Worm (Caenorhabditis elegans) whole organism, early embryonic: ENCODE measurements around the gene gsp-2.

Source experiments
- B0310.2 ChIP-seq: sonication (generic microtip); optimal IDR thresholded peaks from 2 replicates; lab custom pipeline; 2016; ENCODE audit warnings: mild to moderate bottlenecking, missing genetic modification characterization, missing compliant biosample characterization
- F13C5.2 ChIP-seq: sonication (generic microtip); optimal IDR thresholded peaks from 2 replicates; lab custom pipeline; 2017; ENCODE audit warnings: mild to moderate bottlenecking, missing genetic modification characterization, inconsistent platforms, missing compliant biosample characterization
- aly-1 ChIP-seq: sonication (generic microtip); optimal IDR thresholded peaks from 2 replicates; lab custom pipeline; 2016; ENCODE audit warnings: missing genetic modification characterization, missing compliant biosample characterization
- ama-1 ChIP-seq: fragments of 150-350 bp; optimal IDR thresholded peaks from 2 replicates; lab custom pipeline; 2014
- ceh-13 ChIP-seq: fragments of 200-800 bp; sonication (Bioruptor generic); optimal IDR thresholded peaks from 2 replicates; lab custom pipeline; 2018; ENCODE audit warnings: mild to moderate bottlenecking, missing genetic modification characterization, missing compliant biosample characterization
- ceh-36 ChIP-seq: sonication (generic microtip); optimal IDR thresholded peaks from 2 replicates; lab custom pipeline; 2016; ENCODE audit warnings: missing genetic modification characterization, inconsistent platforms, missing compliant biosample characterization
- ets-7 ChIP-seq: sonication (generic microtip); optimal IDR thresholded peaks from 2 replicates; lab custom pipeline; 2016; ENCODE audit warnings: missing genotype, missing genetic modification characterization, missing compliant biosample characterization
- flt-1 ChIP-seq: fragments of 200-800 bp; sonication (Bioruptor generic); IDR thresholded peaks from 2 replicates; pipeline ENCODE4 v1.3.6; 2022; ENCODE audit warnings: missing genetic modification characterization, missing compliant biosample characterization
- hmbx-1 ChIP-seq: sonication (generic microtip); optimal IDR thresholded peaks from 2 replicates; lab custom pipeline; 2016; ENCODE audit warnings: mild to moderate bottlenecking, missing genetic modification characterization, missing compliant biosample characterization
- hmg-4 ChIP-seq: fragments of 200-800 bp; sonication (Bioruptor generic); optimal IDR thresholded peaks from 2 replicates; lab custom pipeline; 2018; ENCODE audit warnings: mild to moderate bottlenecking, missing genetic modification characterization, missing compliant biosample characterization
- hnd-1 ChIP-seq: sonication (generic microtip); optimal IDR thresholded peaks from 2 replicates; lab custom pipeline; 2016; ENCODE audit warnings: missing genetic modification characterization, missing compliant biosample characterization
- pes-1 ChIP-seq: fragments of 200-800 bp; sonication (Bioruptor generic); IDR thresholded peaks from 2 replicates; pipeline ENCODE4 v1.3.6; 2022; ENCODE audit warnings: missing genetic modification reagents, missing genetic modification characterization, missing compliant biosample characterization
- scrt-1 ChIP-seq: fragments of 200-800 bp; sonication (Bioruptor generic); IDR thresholded peaks from 2 replicates; pipeline ENCODE4 v1.3.6; 2022; ENCODE audit warnings: missing genetic modification characterization, missing compliant biosample characterization
- sea-1 ChIP-seq: fragments of 200-800 bp; sonication (Bioruptor generic); conservative IDR thresholded peaks from 2 replicates; pipeline ENCODE4 v1.3.6; 2022; ENCODE audit warnings: missing genetic modification characterization, missing compliant biosample characterization
- tbx-11 ChIP-seq: fragments of 200-800 bp; sonication (Bioruptor generic); IDR thresholded peaks from 2 replicates; pipeline ENCODE4 v1.3.6; 2022; ENCODE audit warnings: missing genetic modification characterization, missing compliant biosample characterization
- tbx-37 ChIP-seq: fragments of 200-800 bp; sonication (Bioruptor generic); conservative IDR thresholded peaks from 2 replicates; pipeline ENCODE4 v1.3.6; 2022; ENCODE audit warnings: missing genetic modification reagents, missing genetic modification characterization, missing compliant biosample characterization
- tra-4 ChIP-seq: sonication (generic microtip); optimal IDR thresholded peaks from 2 replicates; lab custom pipeline; 2017; ENCODE audit warnings: missing genetic modification characterization, missing compliant biosample characterization

The gsp-2 gene

ce11 chrIII:7376143-7376802, 39.9 kb downstream of the gsp-2 start:
- TF ChIP-seq ceh-13 (GFP tag; lab: Kevin White, UChicago) (no peak), hmg-4 (GFP tag; lab: Kevin White, UChicago) (peak; percentile 86)

- TF ChIP-seq tbx-11 (GFP tag; lab: Robert Waterston, UW), result no peak
- TF ChIP-seq hmbx-1 (tag; lab: Kevin White, UChicago), result no peak
- no peak for TF ChIP-seq aly-1 (tag; lab: Kevin White, UChicago)
- no peak for TF ChIP-seq ets-7 (tag; lab: Kevin White, UChicago)
- no peak for TF ChIP-seq ceh-13 (GFP tag; lab: Kevin White, UChicago)
- peak; percentile 15 for TF ChIP-seq hmg-4 (GFP tag; lab: Kevin White, UChicago)
- TF ChIP-seq flt-1 (GFP tag; lab: Robert Waterston, UW), result no peak
- no peak for TF ChIP-seq tra-4 (tag; lab: Kevin White, UChicago)
Measured at ce11 chrIII:7378522-7378921, 42.1 kb downstream of the gsp-2 start.

ce11 chrIII:7378945-7379344, 42.6 kb downstream of the gsp-2 start, which contains the start of gene T20B12.7:
Gene T20B12.7 (minus strand): TSS chrIII:7379045.
- TF ChIP-seq hmbx-1 (tag; lab: Kevin White, UChicago) (no peak), tbx-37 (no peak), hmg-4 (GFP tag; lab: Kevin White, UChicago) (no peak), pes-1 (no peak), scrt-1 (GFP tag; lab: Robert Waterston, UW) (no peak), ama-1 (lab: Kevin White, UChicago) (no peak), ets-7 (tag; lab: Kevin White, UChicago) (no peak), ceh-13 (GFP tag; lab: Kevin White, UChicago) (no peak), tbx-11 (GFP tag; lab: Robert Waterston, UW) (no peak), F13C5.2 (no peak), B0310.2 (no peak), tra-4 (tag; lab: Kevin White, UChicago) (no peak), flt-1 (GFP tag; lab: Robert Waterston, UW) (no peak), sea-1 (no peak), hnd-1 (no peak), aly-1 (tag; lab: Kevin White, UChicago) (no peak)

ce11 chrIII:7380120-7380519, 43.7 kb downstream of the gsp-2 start:
- TF ChIP-seq ets-7 (tag; lab: Kevin White, UChicago), result no peak
- no peak for TF ChIP-seq hnd-1
- no peak for TF ChIP-seq flt-1 (GFP tag; lab: Robert Waterston, UW)
- no peak for TF ChIP-seq B0310.2
- TF ChIP-seq aly-1 (tag; lab: Kevin White, UChicago), result no peak
- TF ChIP-seq scrt-1 (GFP tag; lab: Robert Waterston, UW), result no peak
- no peak for TF ChIP-seq tbx-11 (GFP tag; lab: Robert Waterston, UW)
- no peak for TF ChIP-seq ceh-13 (GFP tag; lab: Kevin White, UChicago)
- no peak for TF ChIP-seq tra-4 (tag; lab: Kevin White, UChicago)
- no peak for TF ChIP-seq tbx-37
- no peak for TF ChIP-seq hmg-4 (GFP tag; lab: Kevin White, UChicago)
- TF ChIP-seq F13C5.2, result no peak
- TF ChIP-seq ceh-36, result no peak
- no peak for TF ChIP-seq hmbx-1 (tag; lab: Kevin White, UChicago)
- TF ChIP-seq sea-1, result no peak
- no peak for TF ChIP-seq pes-1
- TF ChIP-seq ama-1 (lab: Kevin White, UChicago), result no peak

ce11 chrIII:7381546-7382171, 45.3 kb downstream of the gsp-2 start, which contains the start of the genes hmg-4 and T20B12.3:
Gene hmg-4 (minus strand): TSS chrIII:7381596.
Gene T20B12.3 (plus strand): TSS chrIII:7382115.
- TF ChIP-seq ceh-13 (GFP tag; lab: Kevin White, UChicago), result no peak
- TF ChIP-seq hnd-1, result no peak
- TF ChIP-seq hmg-4 (GFP tag; lab: Kevin White, UChicago), result no peak
- no peak for TF ChIP-seq hmbx-1 (tag; lab: Kevin White, UChicago)
- no peak for TF ChIP-seq tra-4 (tag; lab: Kevin White, UChicago)
- no peak for TF ChIP-seq ama-1 (lab: Kevin White, UChicago)
- no peak for TF ChIP-seq pes-1
- TF ChIP-seq tbx-11 (GFP tag; lab: Robert Waterston, UW), result no peak
- TF ChIP-seq F13C5.2, result peak; percentile 18

ce11 chrIII:7383733-7384132, 47.3 kb downstream of the gsp-2 start, which contains the start of gene tbp-1:
Gene tbp-1 (plus strand): TSS chrIII:7384033.
- TF ChIP-seq ceh-36, result no peak
- no peak for TF ChIP-seq hmg-4 (GFP tag; lab: Kevin White, UChicago)
- TF ChIP-seq F13C5.2, result no peak
- TF ChIP-seq sea-1, result no peak
- TF ChIP-seq scrt-1 (GFP tag; lab: Robert Waterston, UW), result no peak
- TF ChIP-seq tbx-11 (GFP tag; lab: Robert Waterston, UW), result no peak
- no peak for TF ChIP-seq hmbx-1 (tag; lab: Kevin White, UChicago)
- TF ChIP-seq pes-1, result no peak
- TF ChIP-seq ets-7 (tag; lab: Kevin White, UChicago), result no peak
- no peak for TF ChIP-seq B0310.2
- TF ChIP-seq ceh-13 (GFP tag; lab: Kevin White, UChicago), result no peak
- TF ChIP-seq flt-1 (GFP tag; lab: Robert Waterston, UW), result no peak
- TF ChIP-seq aly-1 (tag; lab: Kevin White, UChicago), result no peak
- no peak for TF ChIP-seq tbx-37
- TF ChIP-seq tra-4 (tag; lab: Kevin White, UChicago), result no peak
- TF ChIP-seq hnd-1, result no peak
- TF ChIP-seq ama-1 (lab: Kevin White, UChicago), result no peak

ce11 chrIII:7385929-7386328, 49.5 kb downstream of the gsp-2 start, which contains the start of gene trd-1:
Gene trd-1 (plus strand): TSS chrIII:7386229.
- TF ChIP-seq flt-1 (GFP tag; lab: Robert Waterston, UW), result no peak
- no peak for TF ChIP-seq tra-4 (tag; lab: Kevin White, UChicago)
- no peak for TF ChIP-seq tbx-37
- no peak for TF ChIP-seq hnd-1
- no peak for TF ChIP-seq ceh-13 (GFP tag; lab: Kevin White, UChicago)
- no peak for TF ChIP-seq hmbx-1 (tag; lab: Kevin White, UChicago)
- TF ChIP-seq ets-7 (tag; lab: Kevin White, UChicago), result no peak
- TF ChIP-seq F13C5.2, result no peak
- no peak for TF ChIP-seq tbx-11 (GFP tag; lab: Robert Waterston, UW)
- TF ChIP-seq pes-1, result no peak
- no peak for TF ChIP-seq ceh-36
- TF ChIP-seq scrt-1 (GFP tag; lab: Robert Waterston, UW), result no peak
- TF ChIP-seq B0310.2, result no peak
